Fruit fly (Drosophila melanogaster) whole organism, embryonic: ENCODE results near the gene Apoltp.

Experiments
- Adf1 ChIP-seq: fragments of 200-800 bp; sonication (Bioruptor generic); IDR thresholded peaks from 2 replicates; pipeline ENCODE4 v1.3.6; 2022; ENCODE audit warnings: missing biosample characterization, missing genetic modification characterization
- BEAF-32 ChIP-seq: fragments of 200-800 bp; sonication (Bioruptor generic); optimal IDR thresholded peaks from 3 replicates; lab custom pipeline; 2017; ENCODE audit warnings: missing biosample characterization, missing genetic modification characterization, mild to moderate bottlenecking, moderate library complexity, missing genetic modification reagents
- CG10147 ChIP-seq: fragments of 200-800 bp; sonication (Bioruptor generic); optimal IDR thresholded peaks from 2 replicates; lab custom pipeline; 2019; ENCODE audit warnings: missing biosample characterization, mild to moderate bottlenecking, missing genetic modification characterization, moderate library complexity
- CG10321 ChIP-seq: fragments of 200-800 bp; sonication (Bioruptor generic); IDR thresholded peaks from 2 replicates; pipeline ENCODE4 v1.3.6; 2022; ENCODE audit warnings: missing biosample characterization, missing genetic modification characterization
- CG10366 ChIP-seq: fragments of 200-800 bp; sonication (Bioruptor generic); IDR thresholded peaks from 2 replicates; pipeline ENCODE4 v1.3.6; 2022; ENCODE audit warnings: missing biosample characterization, missing genetic modification characterization
- CG12391 ChIP-seq: fragments of 200-800 bp; sonication (Bioruptor generic); optimal IDR thresholded peaks from 3 replicates; lab custom pipeline; 2018; ENCODE audit warnings: missing biosample characterization, mild to moderate bottlenecking, missing genetic modification characterization, moderate library complexity
- CG14667 ChIP-seq: fragments of 200-800 bp; sonication (Bioruptor generic); IDR thresholded peaks from 2 replicates; pipeline ENCODE4 v1.3.6; 2022; ENCODE audit warnings: missing biosample characterization, missing genetic modification characterization
- CG14860 ChIP-seq: fragments of 200-800 bp; sonication (Bioruptor generic); IDR thresholded peaks from 3 replicates; pipeline ENCODE4 v1.3.6; 2022; ENCODE audit warnings: missing biosample characterization, missing genetic modification characterization; ENCODE audit not compliant: partially characterized antibody
- CG15514 ChIP-seq: fragments of 200-800 bp; sonication (Bioruptor generic); optimal IDR thresholded peaks from 3 replicates; lab custom pipeline; 2017; ENCODE audit warnings: missing biosample characterization, missing genetic modification characterization, mild to moderate bottlenecking, moderate library complexity, missing genetic modification reagents
- CG17612 ChIP-seq: fragments of 200-800 bp; sonication (Bioruptor generic); IDR thresholded peaks from 2 replicates; pipeline ENCODE4 v1.3.6; 2022; ENCODE audit warnings: missing biosample characterization, missing genetic modification characterization
- CG17912 ChIP-seq: fragments of 200-800 bp; sonication (Bioruptor generic); optimal IDR thresholded peaks from 2 replicates; lab custom pipeline; 2018; ENCODE audit warnings: missing biosample characterization, mild to moderate bottlenecking, missing genetic modification characterization
- CG2199 ChIP-seq: fragments of 200-800 bp; sonication (Bioruptor generic); IDR thresholded peaks from 3 replicates; pipeline ENCODE4 v1.3.6; 2022; ENCODE audit warnings: missing biosample characterization, missing genetic modification characterization
- CG2712 ChIP-seq: fragments of 200-800 bp; optimal IDR thresholded peaks from 3 replicates; lab custom pipeline; 2019; ENCODE audit warnings: missing biosample characterization, mild to moderate bottlenecking, missing genetic modification characterization, moderate library complexity
- CG30403 ChIP-seq: fragments of 200-800 bp; sonication (Bioruptor generic); optimal IDR thresholded peaks from 3 replicates; lab custom pipeline; 2016; ENCODE audit warnings: missing biosample characterization, missing genetic modification characterization
- CG3065 ChIP-seq: fragments of 200-800 bp; sonication (Bioruptor generic); optimal IDR thresholded peaks from 2 replicates; lab custom pipeline; 2016; ENCODE audit warnings: missing biosample characterization, missing genetic modification characterization
- CG31365 ChIP-seq: fragments of 200-800 bp; sonication (Bioruptor generic); optimal IDR thresholded peaks from 2 replicates; lab custom pipeline; 2018; ENCODE audit warnings: missing biosample characterization, mild to moderate bottlenecking, missing genetic modification characterization
- CG32772 ChIP-seq: fragments of 200-800 bp; sonication (Bioruptor generic); IDR thresholded peaks from 2 replicates; pipeline ENCODE4 v1.3.6; 2022; ENCODE audit warnings: missing biosample characterization, missing genetic modification characterization
- CG3726 ChIP-seq: fragments of 200-800 bp; sonication (Bioruptor generic); IDR thresholded peaks from 3 replicates; pipeline ENCODE4, ENCODE4 v1.3.6; 2022; ENCODE audit warnings: missing biosample characterization, missing genetic modification characterization
- CG4820 ChIP-seq: fragments of 200-800 bp; sonication (Bioruptor generic); optimal IDR thresholded peaks from 3 replicates; lab custom pipeline; 2016; ENCODE audit warnings: missing biosample characterization, missing genetic modification characterization
- CG6175 ChIP-seq: fragments of 200-800 bp; sonication (Bioruptor generic); IDR thresholded peaks from 3 replicates; pipeline ENCODE4 v1.3.6; 2022; ENCODE audit warnings: missing biosample characterization, missing genetic modification characterization
- CG8478 ChIP-seq: fragments of >200 bp; optimal IDR thresholded peaks from 2 replicates; lab custom pipeline; 2018
- Dref ChIP-seq: fragments of 200-800 bp; sonication (Bioruptor generic); IDR thresholded peaks from 2 replicates; pipeline ENCODE4 v1.3.6; 2022; ENCODE audit warnings: missing biosample characterization, missing genetic modification characterization
- Elba2 ChIP-seq: fragments of 200-800 bp; sonication (Bioruptor generic); optimal IDR thresholded peaks from 3 replicates; lab custom pipeline; 2016; ENCODE audit warnings: missing biosample characterization, missing genetic modification characterization
- Ets65A ChIP-seq: fragments of 200-800 bp; sonication (Bioruptor generic); peaks from one replicate; lab custom pipeline; 2016; ENCODE audit warnings: missing biosample characterization, missing genetic modification characterization
- H15 ChIP-seq: fragments of 200-800 bp; sonication (Bioruptor generic); IDR thresholded peaks from 3 replicates; pipeline ENCODE4 v1.3.6; 2022; ENCODE audit warnings: missing biosample characterization, missing genetic modification characterization
- Hmr ChIP-seq: fragments of 200-800 bp; sonication (Bioruptor generic); optimal IDR thresholded peaks from 3 replicates; lab custom pipeline; 2017; ENCODE audit warnings: mild to moderate bottlenecking, missing biosample characterization, missing genetic modification reagents, missing genetic modification characterization
- Hr51 ChIP-seq, 2 experiments: fragments of 200-800 bp; sonication (Bioruptor generic); optimal IDR thresholded peaks; 2 replicates in 1 of 2; 3 replicates in 1 of 2; lab custom pipeline; 2016 to 2018; ENCODE audit warnings: missing biosample characterization in 2 of 2, missing genetic modification characterization in 2 of 2, mild to moderate bottlenecking in 1 of 2, moderate library complexity in 1 of 2
- MTF-1 ChIP-seq: fragments of 200-800 bp; sonication (Bioruptor generic); optimal IDR thresholded peaks from 2 replicates; lab custom pipeline; 2018; ENCODE audit warnings: missing biosample characterization, mild to moderate bottlenecking, missing genetic modification characterization, borderline replicate concordance
- Med ChIP-seq: fragments of 200-800 bp; sonication (Bioruptor generic); peaks from one replicate; lab custom pipeline; 2016; ENCODE audit warnings: missing biosample characterization, missing genetic modification characterization, mild to moderate bottlenecking, inconsistent platforms, moderate library complexity
- Rfx ChIP-seq: fragments of 200-800 bp; sonication (Bioruptor generic); IDR thresholded peaks from 2 replicates; pipeline ENCODE4 v1.3.6; 2022; ENCODE audit warnings: missing biosample characterization, missing genetic modification characterization
- Taf1 ChIP-seq: fragments of 200-800 bp; sonication (Bioruptor generic); IDR thresholded peaks from 2 replicates; pipeline ENCODE4 v1.3.6; 2022; ENCODE audit warnings: missing biosample characterization, missing genetic modification characterization
- ab ChIP-seq: fragments of 200-800 bp; sonication (Bioruptor generic); optimal IDR thresholded peaks from 2 replicates; lab custom pipeline; 2016; ENCODE audit warnings: missing biosample characterization, missing genetic modification characterization
- aop ChIP-seq: fragments of 200-800 bp; sonication (Bioruptor generic); IDR thresholded peaks from 2 replicates; pipeline ENCODE4 v1.3.6; 2022; ENCODE audit warnings: missing biosample characterization, missing genetic modification characterization
- br ChIP-seq: fragments of >200 bp; optimal IDR thresholded peaks from 2 replicates; lab custom pipeline; 2017
- cad ChIP-seq: fragments of >200 bp; optimal IDR thresholded peaks from 2 replicates; lab custom pipeline; 2017; ENCODE audit warnings: missing biosample characterization, missing genetic modification characterization
- chif ChIP-seq, 2 experiments: fragments of 200-800 bp; sonication (Bioruptor generic); optimal IDR thresholded peaks; 3 replicates each; lab custom pipeline; 2016; ENCODE audit warnings: missing biosample characterization in 2 of 2, missing genetic modification characterization in 2 of 2
- ci ChIP-seq: fragments of 200-800 bp; sonication (Bioruptor generic); IDR thresholded peaks from 3 replicates; pipeline ENCODE4 v1.3.6; 2022; ENCODE audit warnings: missing biosample characterization, missing genetic modification characterization
- dysf ChIP-seq: fragments of 200-800 bp; sonication (Bioruptor generic); IDR thresholded peaks from 3 replicates; pipeline ENCODE4 v1.3.6; 2022; ENCODE audit warnings: missing biosample characterization, missing genetic modification characterization
- fru ChIP-seq: fragments of >200 bp; optimal IDR thresholded peaks from 2 replicates; lab custom pipeline; 2017
- grn ChIP-seq: fragments of 200-800 bp; sonication (Bioruptor generic); optimal IDR thresholded peaks from 3 replicates; lab custom pipeline; 2017; ENCODE audit warnings: missing biosample characterization, missing genetic modification characterization
- hb ChIP-seq: fragments of 200-800 bp; sonication (Bioruptor generic); IDR thresholded peaks from 3 replicates; pipeline ENCODE4 v1.3.6; 2022; ENCODE audit warnings: missing biosample characterization, missing genetic modification characterization; ENCODE audit not compliant: partially characterized antibody
- her ChIP-seq: fragments of 200-800 bp; sonication (Bioruptor generic); optimal IDR thresholded peaks from 2 replicates; lab custom pipeline; 2016; ENCODE audit warnings: missing biosample characterization, missing genetic modification characterization
- kah ChIP-seq: fragments of 200-800 bp; sonication (Bioruptor generic); optimal IDR thresholded peaks from 2 replicates; lab custom pipeline; 2018; ENCODE audit warnings: missing biosample characterization, mild to moderate bottlenecking, missing genetic modification characterization
- lbe ChIP-seq: fragments of 200-800 bp; sonication (Bioruptor generic); optimal IDR thresholded peaks from 2 replicates; lab custom pipeline; 2016; ENCODE audit warnings: missing biosample characterization, mild to moderate bottlenecking, missing genetic modification characterization
- odd ChIP-seq: fragments of 200-800 bp; sonication (Bioruptor generic); optimal IDR thresholded peaks from 2 replicates; lab custom pipeline; 2017; ENCODE audit warnings: missing biosample characterization, mild to moderate bottlenecking, missing genetic modification characterization
- p53 ChIP-seq: fragments of 200-800 bp; sonication (Bioruptor generic); optimal IDR thresholded peaks from 2 replicates; lab custom pipeline; 2016; ENCODE audit warnings: missing biosample characterization, missing genetic modification characterization
- pfk ChIP-seq: fragments of 200-800 bp; sonication (Bioruptor generic); optimal IDR thresholded peaks from 2 replicates; lab custom pipeline; 2018; ENCODE audit warnings: missing biosample characterization, mild to moderate bottlenecking, missing genetic modification characterization, moderate library complexity
- shn ChIP-seq: fragments of 200-800 bp; sonication (Bioruptor generic); optimal IDR thresholded peaks from 3 replicates; lab custom pipeline; 2016; ENCODE audit warnings: missing biosample characterization, missing genetic modification characterization
- trem ChIP-seq: fragments of 200-800 bp; optimal IDR thresholded peaks from 3 replicates; lab custom pipeline; 2019; ENCODE audit warnings: missing biosample characterization, mild to moderate bottlenecking, missing genetic modification characterization, moderate library complexity
- tup ChIP-seq: fragments of 200-800 bp; sonication (Bioruptor generic); optimal IDR thresholded peaks from 2 replicates; lab custom pipeline; 2016; ENCODE audit warnings: missing biosample characterization, mild to moderate bottlenecking, missing genetic modification characterization, moderate library complexity
- wor ChIP-seq: fragments of 200-800 bp; sonication (Bioruptor generic); IDR thresholded peaks from 2 replicates; pipeline ENCODE4 v1.3.6; 2022; ENCODE audit warnings: missing biosample characterization, missing genetic modification characterization
- zen ChIP-seq: fragments of 200-800 bp; sonication (Bioruptor generic); optimal IDR thresholded peaks from 3 replicates; lab custom pipeline; 2018; ENCODE audit warnings: missing biosample characterization, mild to moderate bottlenecking, missing genetic modification characterization, moderate library complexity
- zfh2 ChIP-seq: fragments of 200-800 bp; sonication (Bioruptor generic); optimal IDR thresholded peaks from 2 replicates; lab custom pipeline; 2016; ENCODE audit warnings: missing biosample characterization, missing genetic modification characterization

Apoltp gene

DNA sequence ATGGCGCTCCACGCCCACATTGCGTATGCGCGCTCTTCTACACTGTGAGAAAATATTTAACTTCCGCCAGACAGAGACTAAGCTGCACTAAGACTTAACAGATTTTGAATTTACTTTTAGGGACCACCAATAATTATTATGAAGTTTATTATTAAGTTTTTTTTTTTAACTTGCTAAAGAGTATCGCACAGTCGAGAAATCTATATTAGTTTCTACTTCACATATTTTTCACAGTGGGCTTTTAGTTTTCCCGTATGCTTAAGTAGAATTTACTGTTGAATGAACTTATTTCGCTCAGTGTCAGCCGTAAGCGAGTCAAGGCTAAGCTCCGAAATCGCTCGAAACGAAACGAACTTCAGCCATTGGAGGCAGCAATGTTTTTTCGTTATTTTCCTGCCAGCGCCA is 26.5 kb downstream of the Apoltp start (continued):
- TF ChIP-seq Hmr = peak; percentile 92
- TF ChIP-seq grn (GFP tag; lab: Kevin White, UChicago) = no peak
- TF ChIP-seq CG3065 (GFP tag; lab: Kevin White, UChicago) = no peak
- TF ChIP-seq her (GFP tag; lab: Kevin White, UChicago) = no peak
- peak in 1 of 2 experiments; percentile 11 for TF ChIP-seq chif (GFP tag; optimal IDR thresholded peaks at IDR 0.05; lab: Kevin White, UChicago)
- TF ChIP-seq zfh2 (GFP tag; lab: Kevin White, UChicago) = peak; percentile 68
- 0 out of 2 replicates have a peak, but pooled peaks have one; percentile 51 for TF ChIP-seq CG32772 (GFP tag; lab: Robert Waterston, UW)
- no peak for TF ChIP-seq CG2199
- TF ChIP-seq cad = no peak
- TF ChIP-seq CG10321 (GFP tag; lab: Robert Waterston, UW) = 0 out of 2 replicates have a peak, but pooled peaks have one; percentile 9
- no peak for TF ChIP-seq Elba2 (GFP tag; lab: Kevin White, UChicago)
- no peak for TF ChIP-seq pfk (GFP tag; lab: Kevin White, UChicago)
- TF ChIP-seq wor (GFP tag; lab: Robert Waterston, UW) = peak; percentile 44
- peak; percentile 72 for TF ChIP-seq Rfx (GFP tag; lab: Robert Waterston, UW)
- peak; percentile 47 for TF ChIP-seq CG10366
- peak; percentile 71 for TF ChIP-seq CG12391 (tag; lab: Kevin White, UChicago)
- no peak for TF ChIP-seq br
- no peak for TF ChIP-seq BEAF-32 (GFP tag; lab: Kevin White, UChicago)
- no peak for TF ChIP-seq tup (GFP tag; lab: Kevin White, UChicago)
- peak; percentile 92 for TF ChIP-seq Med
- peak; percentile 51 for TF ChIP-seq CG4820 (GFP tag; lab: Kevin White, UChicago)
- TF ChIP-seq CG31365 (tag; lab: Kevin White, UChicago) = peak; percentile 26
- peak; percentile 58 for TF ChIP-seq CG14667 (GFP tag; lab: Robert Waterston, UW)
- TF ChIP-seq aop (GFP tag; lab: Robert Waterston, UW) = no peak
- peak; percentile 49; the same call in 1 of the 2 replicates for TF ChIP-seq Taf1 (GFP tag; lab: Robert Waterston, UW)
- TF ChIP-seq zen (tag; lab: Kevin White, UChicago) = no peak
- TF ChIP-seq CG3726 (GFP tag; lab: Robert Waterston, UW) = no peak
- TF ChIP-seq shn (GFP tag; lab: Kevin White, UChicago) = peak; percentile 38
- peak; percentile 88 for TF ChIP-seq CG10147
- TF ChIP-seq CG6175 (GFP tag; lab: Robert Waterston, UW) = no peak
- TF ChIP-seq hb (GFP tag; lab: Robert Waterston, UW) = no peak
- no peak for TF ChIP-seq ab
- TF ChIP-seq Hr51 (GFP tag; optimal IDR thresholded peaks at IDR 0.05; lab: Kevin White, UChicago) = peak; percentile 46 to 89
- TF ChIP-seq lbe (GFP tag; lab: Kevin White, UChicago) = no peak
- TF ChIP-seq trem (tag; lab: Kevin White, UChicago) = no peak
- TF ChIP-seq CG17912 (GFP tag; lab: Kevin White, UChicago) = no peak
- TF ChIP-seq ci (GFP tag; lab: Robert Waterston, UW) = peak; percentile 64
- peak; percentile 68 for TF ChIP-seq CG30403 (GFP tag; lab: Kevin White, UChicago)
- TF ChIP-seq Ets65A (GFP tag; lab: Kevin White, UChicago) = peak; percentile 85
- peak; percentile 47 for TF ChIP-seq Adf1 (GFP tag; lab: Robert Waterston, UW)
- no peak for TF ChIP-seq p53 (GFP tag; lab: Kevin White, UChicago)
- no peak for TF ChIP-seq fru
- peak; percentile 71 for TF ChIP-seq CG15514 (GFP tag; lab: Kevin White, UChicago)
- TF ChIP-seq CG8478 = no peak
- no peak for TF ChIP-seq MTF-1 (GFP tag; lab: Kevin White, UChicago)
- no peak for TF ChIP-seq CG14860
- peak; percentile 53; the same call in 1 of the 3 replicates for TF ChIP-seq H15
- no peak for TF ChIP-seq CG2712
- peak; percentile 89 for TF ChIP-seq dysf (GFP tag; lab: Robert Waterston, UW)
- no peak for TF ChIP-seq CG17612 (GFP tag; lab: Robert Waterston, UW)
- TF ChIP-seq kah (GFP tag; lab: Kevin White, UChicago) = no peak
- TF ChIP-seq Dref = no peak
- TF ChIP-seq odd (GFP tag; lab: Kevin White, UChicago) = peak; percentile 71
